Fruit fly (Drosophila melanogaster): ENCODE results near the gene Pmi.

The Pmi gene

dm6 chr3L:5808101-5808433 is 28.2 kb downstream of the Pmi start (continued):
- peak; percentile 13; the same call in 1 of the 3 replicates for TF ChIP-seq B-H1 (GFP tag; IDR thresholded peaks at IDR 0.05)
- TF ChIP-seq CG7357 (GFP tag; IDR thresholded peaks at IDR 0.05): 0 out of 3 replicates have a peak, but pooled peaks have one; percentile 17
- peak; percentile 10 for TF ChIP-seq CG6813 (GFP tag; optimal IDR thresholded peaks at IDR 0.05)
- TF ChIP-seq sob (GFP tag; IDR thresholded peaks at IDR 0.05): peak; percentile 21; the same call in 1 of the 2 replicates
- TF ChIP-seq ssp (GFP tag; IDR thresholded peaks at IDR 0.05): no peak
- TF ChIP-seq CG11504 (tag; optimal IDR thresholded peaks at IDR 0.05): peak; percentile 63
- TF ChIP-seq sens (GFP tag): peak; percentile 62
- TF ChIP-seq Ada2b (GFP tag; IDR thresholded peaks at IDR 0.05): peak; percentile 36; the same call in 1 of the 2 replicates
- TF ChIP-seq kni (GFP tag; optimal IDR thresholded peaks at IDR 0.05): no peak
- peak; percentile 56; the same call in 1 of the 2 replicates for TF ChIP-seq ara (GFP tag; IDR thresholded peaks at IDR 0.05)
- peak; percentile 53 for TF ChIP-seq dmrt99B (tag; optimal IDR thresholded peaks at IDR 0.05)
- no peak for TF ChIP-seq CG4328 (GFP tag; optimal IDR thresholded peaks at IDR 0.05)
- TF ChIP-seq Dek (tag; optimal IDR thresholded peaks at IDR 0.05): peak; percentile 8
- TF ChIP-seq Hmr (GFP tag; optimal IDR thresholded peaks at IDR 0.05): peak; percentile 57
- TF ChIP-seq disco-r (GFP tag; optimal IDR thresholded peaks at IDR 0.05): no peak
- peak; percentile 30; the same call in 1 of the 3 replicates for TF ChIP-seq CG17361 (GFP tag; IDR thresholded peaks at IDR 0.05)
- TF ChIP-seq CG10209 (GFP tag; optimal IDR thresholded peaks at IDR 0.05): peak; percentile 12
- TF ChIP-seq kah (GFP tag; optimal IDR thresholded peaks at IDR 0.05): no peak
- peak; percentile 49 for TF ChIP-seq CG30403 (GFP tag; optimal IDR thresholded peaks at IDR 0.05)
- no peak for TF ChIP-seq CG18011 (GFP tag; optimal IDR thresholded peaks at IDR 0.05)
- TF ChIP-seq CG2120 (GFP tag; optimal IDR thresholded peaks at IDR 0.05): peak; percentile 37
- TF ChIP-seq Pdp1 (GFP tag; optimal IDR thresholded peaks at IDR 0.05): peak; percentile 4 to 43
- no peak for TF ChIP-seq Fer3 (tag; optimal IDR thresholded peaks at IDR 0.05)
- 0 out of 3 replicates have a peak, but pooled peaks have one; percentile 29 for TF ChIP-seq zfh1 (GFP tag; IDR thresholded peaks at IDR 0.05)
- peak; percentile 1 for TF ChIP-seq CG10979 (tag; optimal IDR thresholded peaks at IDR 0.05)
- peak; percentile 39 for TF ChIP-seq CG9817 (tag; optimal IDR thresholded peaks at IDR 0.05)
- peak; percentile 28 for TF ChIP-seq mam (GFP tag; optimal IDR thresholded peaks at IDR 0.05)
- no peak for TF ChIP-seq hth (optimal IDR thresholded peaks at IDR 0.05)
- peak; percentile 22 for TF ChIP-seq ind (GFP tag; optimal IDR thresholded peaks at IDR 0.05)
- TF ChIP-seq PHDP (tag; optimal IDR thresholded peaks at IDR 0.05): peak; percentile 32
- no peak for TF ChIP-seq CG10565 (GFP tag; optimal IDR thresholded peaks at IDR 0.05)
- no peak for TF ChIP-seq lola (GFP tag; optimal IDR thresholded peaks at IDR 0.05)
- TF ChIP-seq Sry-δ (GFP tag; optimal IDR thresholded peaks at IDR 0.05): no peak
- TF ChIP-seq lbe (GFP tag; optimal IDR thresholded peaks at IDR 0.05): no peak
- no peak for TF ChIP-seq pho (GFP tag; optimal IDR thresholded peaks at IDR 0.05)
- TF ChIP-seq tup (GFP tag; optimal IDR thresholded peaks at IDR 0.05): no peak
- TF ChIP-seq Rfx (GFP tag; IDR thresholded peaks at IDR 0.05): peak; percentile 56
- TF ChIP-seq ERR (GFP tag; optimal IDR thresholded peaks at IDR 0.05): no peak
- no peak for TF ChIP-seq NK7.1 (GFP tag; optimal IDR thresholded peaks at IDR 0.05)
- TF ChIP-seq cwo (GFP tag; optimal IDR thresholded peaks at IDR 0.05): no peak
- no peak for TF ChIP-seq emc (GFP tag; optimal IDR thresholded peaks at IDR 0.05)
- TF ChIP-seq eyg (GFP tag; optimal IDR thresholded peaks at IDR 0.05): no peak
- peak; percentile 46 for TF ChIP-seq CG2678 (tag; optimal IDR thresholded peaks at IDR 0.05)
- 0 out of 3 replicates have a peak, but pooled peaks have one; percentile 24 for TF ChIP-seq Dbx (GFP tag; IDR thresholded peaks at IDR 0.05)
- TF ChIP-seq CG10431 (GFP tag; optimal IDR thresholded peaks at IDR 0.05): no peak
- TF ChIP-seq br (optimal IDR thresholded peaks at IDR 0.05): no peak
- no peak for TF ChIP-seq CG9797 (GFP tag; optimal IDR thresholded peaks at IDR 0.05)
- no peak for TF ChIP-seq CG31224 (GFP tag; IDR thresholded peaks at IDR 0.05)
- TF ChIP-seq slbo (GFP tag; IDR thresholded peaks at IDR 0.05): 0 out of 2 replicates have a peak, but pooled peaks have one; percentile 18
- no peak for TF ChIP-seq lilli (GFP tag; optimal IDR thresholded peaks at IDR 0.05)
- TF ChIP-seq CG8388 (GFP tag; optimal IDR thresholded peaks at IDR 0.05): no peak

All from whole organism, embryonic.